Worm (Caenorhabditis elegans): ENCODE data around the gene R08A2.1.
A peak's percentile ranks its signal among the peaks of the same experiment; 100 is the strongest.

DNA sequence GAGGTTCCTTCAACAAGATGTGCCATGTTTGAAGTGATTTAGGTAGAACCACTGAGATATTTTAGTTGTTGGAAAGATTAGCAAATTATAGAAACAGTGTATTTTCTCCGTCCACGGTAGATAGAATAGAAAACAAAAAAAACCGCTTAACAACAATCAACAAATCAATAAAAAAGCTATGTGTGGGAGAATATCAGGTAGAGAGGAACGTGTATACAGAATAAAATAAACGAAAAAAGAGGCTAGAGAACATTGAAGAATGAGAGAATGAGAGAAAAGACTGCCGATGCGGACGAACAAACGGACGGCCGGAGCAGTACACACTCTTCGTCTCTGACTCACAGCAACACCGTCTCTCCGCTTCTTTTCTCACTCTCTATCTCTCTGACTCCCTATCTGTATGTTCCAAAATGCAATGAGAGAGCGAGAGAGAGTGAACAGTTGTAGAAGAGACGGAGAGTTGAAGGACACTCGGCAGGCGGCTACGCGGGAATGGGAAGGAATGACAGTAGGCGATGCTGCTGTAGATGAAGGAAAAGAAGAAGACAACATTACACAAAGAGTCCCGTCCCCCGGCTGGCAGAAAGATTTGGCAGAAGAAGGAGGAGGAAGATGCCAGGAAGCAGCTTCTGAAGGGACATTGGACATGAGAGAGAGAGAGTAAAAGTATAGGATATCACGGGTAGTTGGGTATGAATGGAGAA is 22.6 kb downstream of the R08A2.1 start, which contains the start of gene unc-112:
- TF ChIP-seq flt-1 (GFP tag; IDR thresholded peaks at IDR 0.05), result 0 out of 2 replicates have a peak, but pooled peaks have one; percentile 11
- TF ChIP-seq ztf-23 (GFP tag; IDR thresholded peaks at IDR 0.05), result peak; percentile 66; the same call in 1 of the 2 replicates
- peak; percentile 92 for TF ChIP-seq cog-1 (tag; optimal IDR thresholded peaks at IDR 0.05)
- TF ChIP-seq ztf-29 (GFP tag; IDR thresholded peaks at IDR 0.05), result 0 out of 2 replicates have a peak, but pooled peaks have one; percentile 31
- TF ChIP-seq tab-1 (GFP tag; IDR thresholded peaks at IDR 0.05), result no peak
- no peak for TF ChIP-seq T22C8.4 (GFP tag; IDR thresholded peaks at IDR 0.05)
- TF ChIP-seq klf-2 (GFP tag; conservative IDR thresholded peaks at IDR 0.05), result 0 out of 2 replicates have a peak, but pooled peaks have one; percentile 38

All from whole organism, midembryonic.